Worm (Caenorhabditis elegans) whole organism, early embryonic: ENCODE measurements around the gene tyr-6.

Experiments used
- F13C5.2 ChIP-seq: sonication (generic microtip); optimal IDR thresholded peaks from 2 replicates; lab custom pipeline; 2017; ENCODE audit warnings: mild to moderate bottlenecking, missing genetic modification characterization, inconsistent platforms, missing compliant biosample characterization
- ama-1 ChIP-seq: fragments of 150-350 bp; optimal IDR thresholded peaks from 2 replicates; lab custom pipeline; 2014
- ceh-36 ChIP-seq: sonication (generic microtip); optimal IDR thresholded peaks from 2 replicates; lab custom pipeline; 2016; ENCODE audit warnings: missing genetic modification characterization, inconsistent platforms, missing compliant biosample characterization
- hmg-4 ChIP-seq: fragments of 200-800 bp; sonication (Bioruptor generic); optimal IDR thresholded peaks from 2 replicates; lab custom pipeline; 2018; ENCODE audit warnings: mild to moderate bottlenecking, missing genetic modification characterization, missing compliant biosample characterization
- hnd-1 ChIP-seq: sonication (generic microtip); optimal IDR thresholded peaks from 2 replicates; lab custom pipeline; 2016; ENCODE audit warnings: missing genetic modification characterization, missing compliant biosample characterization
- tbx-11 ChIP-seq: fragments of 200-800 bp; sonication (Bioruptor generic); IDR thresholded peaks from 2 replicates; pipeline ENCODE4 v1.3.6; 2022; ENCODE audit warnings: missing genetic modification characterization, missing compliant biosample characterization

- no peak for TF ChIP-seq ama-1 (lab: Kevin White, UChicago)
- TF ChIP-seq hmg-4 (GFP tag; lab: Kevin White, UChicago) = no peak
- no peak for TF ChIP-seq F13C5.2 (tag; lab: Kevin White, UChicago)
- TF ChIP-seq ceh-36 (tag; lab: Kevin White, UChicago) = no peak
- no peak for TF ChIP-seq hnd-1 (tag; lab: Kevin White, UChicago)
- no peak for TF ChIP-seq tbx-11 (GFP tag; lab: Robert Waterston, UW)
Measured at ce11 chrIV:6519593-6519992, 39.3 kb downstream of the tyr-6 start, which contains the start of gene C01G5.9.
